Fruit fly (Drosophila melanogaster) whole organism, embryonic: ENCODE results near the gene Rtnl1.

Source experiments
- Atf6 ChIP-seq: fragments of 200-800 bp; sonication (Bioruptor generic); IDR thresholded peaks from 2 replicates; pipeline ENCODE4 v1.3.6; 2022; ENCODE audit warnings: missing biosample characterization, missing genetic modification characterization
- CG10543 ChIP-seq: fragments of 200-800 bp; sonication (Bioruptor generic); optimal IDR thresholded peaks from 3 replicates; lab custom pipeline; 2017; ENCODE audit warnings: missing biosample characterization, mild to moderate bottlenecking, missing genetic modification characterization, moderate library complexity
- CG12391 ChIP-seq: fragments of 200-800 bp; sonication (Bioruptor generic); optimal IDR thresholded peaks from 3 replicates; lab custom pipeline; 2018; ENCODE audit warnings: missing biosample characterization, mild to moderate bottlenecking, missing genetic modification characterization, moderate library complexity
- CG13296 ChIP-seq: fragments of 200-800 bp; sonication (Bioruptor generic); optimal IDR thresholded peaks from 3 replicates; lab custom pipeline; 2018; ENCODE audit warnings: missing biosample characterization, mild to moderate bottlenecking, missing genetic modification characterization
- CG14710 ChIP-seq: fragments of 200-800 bp; sonication (Bioruptor generic); optimal IDR thresholded peaks from 3 replicates; lab custom pipeline; 2019; ENCODE audit warnings: missing biosample characterization, mild to moderate bottlenecking, missing genetic modification characterization, moderate library complexity
- CG18599 ChIP-seq: fragments of 200-800 bp; sonication (Bioruptor generic); optimal IDR thresholded peaks from 3 replicates; lab custom pipeline; 2017; ENCODE audit warnings: missing biosample characterization, missing genetic modification characterization, mild to moderate bottlenecking, moderate library complexity, missing genetic modification reagents
- CG2120 ChIP-seq: fragments of 200-800 bp; sonication (Bioruptor generic); optimal IDR thresholded peaks from 3 replicates; lab custom pipeline; 2016; ENCODE audit warnings: missing biosample characterization, missing genetic modification characterization
- CG2199 ChIP-seq: fragments of 200-800 bp; sonication (Bioruptor generic); IDR thresholded peaks from 3 replicates; pipeline ENCODE4 v1.3.6; 2022; ENCODE audit warnings: missing biosample characterization, missing genetic modification characterization
- CG3065 ChIP-seq: fragments of 200-800 bp; sonication (Bioruptor generic); optimal IDR thresholded peaks from 2 replicates; lab custom pipeline; 2016; ENCODE audit warnings: missing biosample characterization, missing genetic modification characterization
- CG32767 ChIP-seq: fragments of 200-800 bp; sonication (Bioruptor generic); IDR thresholded peaks from 2 replicates; pipeline ENCODE4 v1.3.6; 2022; ENCODE audit warnings: missing biosample characterization, missing genetic modification characterization
- CG3281 ChIP-seq: fragments of 200-800 bp; sonication (Bioruptor generic); optimal IDR thresholded peaks from 3 replicates; lab custom pipeline; 2017; ENCODE audit warnings: missing biosample characterization, mild to moderate bottlenecking, missing genetic modification characterization
- CG4328 ChIP-seq: fragments of 200-800 bp; sonication (Bioruptor generic); optimal IDR thresholded peaks from 3 replicates; lab custom pipeline; 2017; ENCODE audit warnings: missing biosample characterization, missing genetic modification reagents, missing genetic modification characterization
- CG43689 ChIP-seq: fragments of 200-800 bp; sonication (Bioruptor generic); IDR thresholded peaks from 2 replicates; pipeline ENCODE4 v1.3.6; 2022; ENCODE audit warnings: missing biosample characterization, missing genetic modification characterization
- CG5180 ChIP-seq: fragments of 200-800 bp; sonication (Bioruptor generic); optimal IDR thresholded peaks from 3 replicates; lab custom pipeline; 2017; ENCODE audit warnings: missing biosample characterization, missing genetic modification characterization, mild to moderate bottlenecking, moderate library complexity, missing genetic modification reagents
- CG8290 ChIP-seq, 3 experiments: fragments of 200-800 bp; sonication (Bioruptor generic); optimal IDR thresholded peaks; 2 replicates each; lab custom pipeline; 2016 to 2019; ENCODE audit warnings: missing biosample characterization in 3 of 3, missing genetic modification characterization in 3 of 3, mild to moderate bottlenecking in 2 of 3, moderate library complexity in 1 of 3
- CG9437 ChIP-seq: fragments of 200-800 bp; sonication (Bioruptor generic); optimal IDR thresholded peaks from 2 replicates; lab custom pipeline; 2018; ENCODE audit warnings: missing biosample characterization, mild to moderate bottlenecking, missing genetic modification characterization
- CG9817 ChIP-seq: fragments of 200-800 bp; sonication (Bioruptor generic); optimal IDR thresholded peaks from 2 replicates; lab custom pipeline; 2018; ENCODE audit warnings: missing biosample characterization, mild to moderate bottlenecking, missing genetic modification characterization, moderate library complexity
- D19A ChIP-seq: fragments of 200-800 bp; optimal IDR thresholded peaks from 3 replicates; lab custom pipeline; 2019; ENCODE audit warnings: missing biosample characterization, mild to moderate bottlenecking, missing genetic modification characterization, moderate library complexity
- Fer2 ChIP-seq: fragments of 200-800 bp; sonication (Bioruptor generic); optimal IDR thresholded peaks from 2 replicates; lab custom pipeline; 2018; ENCODE audit warnings: missing biosample characterization, mild to moderate bottlenecking, missing genetic modification characterization, moderate library complexity
- HLHmδ ChIP-seq: fragments of 200-800 bp; sonication (Bioruptor generic); optimal IDR thresholded peaks from 2 replicates; lab custom pipeline; 2018; ENCODE audit warnings: missing biosample characterization, mild to moderate bottlenecking, missing genetic modification characterization, moderate library complexity
- Hand ChIP-seq: fragments of 200-800 bp; sonication (Bioruptor generic); optimal IDR thresholded peaks from 2 replicates; lab custom pipeline; 2017; ENCODE audit warnings: mild to moderate bottlenecking, missing biosample characterization, missing genetic modification reagents, missing genetic modification characterization
- Hr51 ChIP-seq, 2 experiments: fragments of 200-800 bp; sonication (Bioruptor generic); optimal IDR thresholded peaks; 2 replicates in 1 of 2; 3 replicates in 1 of 2; lab custom pipeline; 2016 to 2018; ENCODE audit warnings: missing biosample characterization in 2 of 2, missing genetic modification characterization in 2 of 2, mild to moderate bottlenecking in 1 of 2, moderate library complexity in 1 of 2
- Kr ChIP-seq: fragments of 200-800 bp; sonication (Bioruptor generic); optimal IDR thresholded peaks from 2 replicates; lab custom pipeline; 2017; ENCODE audit warnings: missing biosample characterization, mild to moderate bottlenecking, missing genetic modification characterization
- Mad ChIP-seq: fragments of 200-800 bp; sonication (Bioruptor generic); optimal IDR thresholded peaks from 2 replicates; lab custom pipeline; 2016; ENCODE audit warnings: missing biosample characterization, missing genetic modification characterization
- Max ChIP-seq: fragments of 200-800 bp; sonication (Bioruptor generic); optimal IDR thresholded peaks from 2 replicates; lab custom pipeline; 2016; ENCODE audit warnings: missing biosample characterization, mild to moderate bottlenecking, missing genetic modification characterization
- Myb ChIP-seq: fragments of 200-800 bp; sonication (Bioruptor generic); optimal IDR thresholded peaks from 2 replicates; lab custom pipeline; 2016; ENCODE audit warnings: missing biosample characterization, missing genetic modification characterization
- Oaz ChIP-seq: fragments of 200-800 bp; sonication (Bioruptor generic); IDR thresholded peaks from 2 replicates; pipeline ENCODE4 v1.3.6; 2022; ENCODE audit warnings: missing biosample characterization, missing genetic modification characterization
- Oli ChIP-seq: fragments of 200-800 bp; sonication (Bioruptor generic); optimal IDR thresholded peaks from 2 replicates; lab custom pipeline; 2018; ENCODE audit warnings: missing biosample characterization, mild to moderate bottlenecking, missing genetic modification characterization, moderate library complexity
- Poxn ChIP-seq: fragments of 200-800 bp; sonication (Bioruptor generic); IDR thresholded peaks from 2 replicates; pipeline ENCODE4 v1.3.6; 2022; ENCODE audit warnings: missing biosample characterization, missing genetic modification characterization
- Scr ChIP-seq: fragments of 200-800 bp; sonication (Bioruptor generic); IDR thresholded peaks from 2 replicates; pipeline ENCODE4 v1.3.6; 2022; ENCODE audit warnings: missing biosample characterization, missing genetic modification characterization; ENCODE audit not compliant: partially characterized antibody
- Six4 ChIP-seq: fragments of 200-800 bp; sonication (Bioruptor generic); optimal IDR thresholded peaks from 2 replicates; lab custom pipeline; 2016; ENCODE audit warnings: missing biosample characterization, missing genetic modification characterization
- Xrp1 ChIP-seq: fragments of 200-800 bp; sonication (Bioruptor generic); IDR thresholded peaks from 2 replicates; pipeline ENCODE4 v1.3.6; 2022; ENCODE audit warnings: missing biosample characterization, missing genetic modification characterization
- ash1 ChIP-seq: fragments of 200-800 bp; sonication (Bioruptor generic); optimal IDR thresholded peaks from 2 replicates; lab custom pipeline; 2018; ENCODE audit warnings: missing biosample characterization, mild to moderate bottlenecking, missing genetic modification characterization
- corto ChIP-seq: fragments of 200-800 bp; sonication (Bioruptor generic); optimal IDR thresholded peaks from 2 replicates; lab custom pipeline; 2016; ENCODE audit warnings: missing biosample characterization, mild to moderate bottlenecking, missing genetic modification characterization, moderate library complexity
- crol ChIP-seq: fragments of 200-800 bp; sonication (Bioruptor generic); IDR thresholded peaks from 2 replicates; pipeline ENCODE4 v1.3.6; 2022; ENCODE audit warnings: missing biosample characterization, missing genetic modification characterization
- cwo ChIP-seq: fragments of 200-800 bp; sonication (Bioruptor generic); optimal IDR thresholded peaks from 3 replicates; lab custom pipeline; 2017; ENCODE audit warnings: missing biosample characterization, missing genetic modification characterization, mild to moderate bottlenecking, moderate library complexity, missing genetic modification reagents
- dysf ChIP-seq: fragments of 200-800 bp; sonication (Bioruptor generic); IDR thresholded peaks from 3 replicates; pipeline ENCODE4 v1.3.6; 2022; ENCODE audit warnings: missing biosample characterization, missing genetic modification characterization
- gt ChIP-seq: fragments of 200-800 bp; sonication (Bioruptor generic); IDR thresholded peaks from 2 replicates; pipeline ENCODE4 v1.3.6; 2022; ENCODE audit warnings: missing biosample characterization, missing genetic modification characterization
- h ChIP-seq: fragments of >200 bp; optimal IDR thresholded peaks from 2 replicates; lab custom pipeline; 2017
- mirr ChIP-seq: fragments of 200-800 bp; sonication (Bioruptor generic); optimal IDR thresholded peaks from 3 replicates; lab custom pipeline; 2018; ENCODE audit warnings: missing biosample characterization, mild to moderate bottlenecking, missing genetic modification characterization
- psq ChIP-seq: fragments of 200-800 bp; sonication (Bioruptor generic); optimal IDR thresholded peaks from 2 replicates; lab custom pipeline; 2017; ENCODE audit warnings: missing biosample characterization, missing genetic modification characterization
- sima ChIP-seq: fragments of 200-800 bp; sonication (Bioruptor generic); optimal IDR thresholded peaks from 2 replicates; lab custom pipeline; 2016; ENCODE audit warnings: missing biosample characterization, missing genetic modification characterization
- slp2 ChIP-seq: fragments of 200-800 bp; sonication (Bioruptor generic); optimal IDR thresholded peaks from 2 replicates; lab custom pipeline; 2016; ENCODE audit warnings: missing biosample characterization, missing genetic modification characterization
- so ChIP-seq: fragments of 200-800 bp; sonication (Bioruptor generic); IDR thresholded peaks from 3 replicates; pipeline ENCODE4 v1.3.6; 2022; ENCODE audit warnings: missing biosample characterization, missing genetic modification characterization
- sob ChIP-seq: fragments of 200-800 bp; sonication (Bioruptor generic); IDR thresholded peaks from 2 replicates; pipeline ENCODE4 v1.3.6; 2022; ENCODE audit warnings: missing biosample characterization, missing genetic modification characterization
- tio ChIP-seq: fragments of 200-800 bp; sonication (Bioruptor generic); optimal IDR thresholded peaks from 2 replicates; lab custom pipeline; 2017; ENCODE audit warnings: missing biosample characterization, missing genetic modification characterization, inconsistent platforms
- ttk ChIP-seq: fragments of 200-800 bp; sonication (Bioruptor generic); IDR thresholded peaks from 2 replicates; pipeline ENCODE4 v2.1.2; 2022; ENCODE audit warnings: missing biosample characterization, missing genetic modification characterization
- tx ChIP-seq: fragments of 200-800 bp; sonication (Bioruptor generic); optimal IDR thresholded peaks from 2 replicates; lab custom pipeline; 2016; ENCODE audit warnings: missing biosample characterization, missing genetic modification characterization
- zf30C ChIP-seq: fragments of 200-800 bp; sonication (Bioruptor generic); optimal IDR thresholded peaks from 3 replicates; lab custom pipeline; 2018; ENCODE audit warnings: missing biosample characterization, mild to moderate bottlenecking, missing genetic modification characterization

Gene Rtnl1

DNA sequence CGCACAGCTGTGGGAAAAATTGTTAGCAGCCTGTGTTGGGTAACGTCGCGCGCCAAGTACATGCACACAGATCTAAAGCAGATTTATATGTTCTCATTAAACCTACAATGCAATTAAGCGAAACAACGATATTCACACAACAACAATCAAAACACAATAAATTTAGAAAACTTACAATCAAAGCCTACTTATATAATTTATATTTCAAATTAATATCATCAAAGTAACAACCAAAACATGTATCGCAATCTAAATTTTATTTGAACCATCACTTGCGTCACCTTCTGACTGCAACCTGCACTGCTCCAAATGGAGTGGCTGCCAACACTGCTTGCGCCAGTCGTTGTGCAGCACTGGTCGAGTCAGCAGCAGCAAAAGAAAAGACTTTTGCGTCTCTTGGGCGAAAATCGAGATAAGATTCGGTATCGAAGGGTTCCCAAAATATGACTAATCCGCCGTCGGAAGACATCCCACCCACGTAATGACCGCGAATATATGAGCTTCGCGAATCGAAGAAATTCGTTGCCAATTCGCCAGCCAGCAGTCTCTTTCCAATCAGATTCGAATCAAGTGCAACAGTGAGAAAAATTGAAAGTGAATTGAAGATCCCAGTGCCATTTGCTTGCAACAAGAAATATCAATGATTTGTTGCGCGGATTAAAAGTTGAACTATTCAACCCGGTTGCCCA, 28.1 kb downstream of the Rtnl1 start, which contains the start of the genes CG8892 and CG34126 (continued):
- TF ChIP-seq D19A = peak; percentile 87
- TF ChIP-seq CG10543 = peak; percentile 98
- TF ChIP-seq h (lab: Kevin White, UChicago) = no peak
- peak; percentile 95 for TF ChIP-seq corto (GFP tag; lab: Kevin White, UChicago)
- TF ChIP-seq CG8290 (GFP tag; optimal IDR thresholded peaks at IDR 0.05; lab: Kevin White, UChicago) = peak; percentile 98
- TF ChIP-seq CG8290 (tag; optimal IDR thresholded peaks at IDR 0.05; lab: Kevin White, UChicago) = peak; percentile 91 to 94
- TF ChIP-seq ash1 (GFP tag; lab: Kevin White, UChicago) = peak; percentile 86
- peak; percentile 61 for TF ChIP-seq Kr
- peak; percentile 86 for TF ChIP-seq CG5180 (GFP tag; lab: Kevin White, UChicago)
- TF ChIP-seq CG13296 (GFP tag; lab: Kevin White, UChicago) = peak; percentile 96
- peak; percentile 97 for TF ChIP-seq Fer2
- peak; percentile 74 for TF ChIP-seq zf30C (GFP tag; lab: Kevin White, UChicago)
- peak; percentile 89 for TF ChIP-seq CG43689 (GFP tag; lab: Robert Waterston, UW)
- peak; percentile 98 for TF ChIP-seq dysf (GFP tag; lab: Robert Waterston, UW)
- peak; percentile 74; the same call in 1 of the 3 replicates for TF ChIP-seq CG2199 (GFP tag; lab: Robert Waterston, UW)
- TF ChIP-seq Six4 = peak; percentile 97
- peak; percentile 95 to 98 for TF ChIP-seq Hr51 (GFP tag; optimal IDR thresholded peaks at IDR 0.05; lab: Kevin White, UChicago)
- TF ChIP-seq cwo (GFP tag; lab: Kevin White, UChicago) = peak; percentile 94
- TF ChIP-seq so (GFP tag; lab: Robert Waterston, UW) = peak; percentile 95
- TF ChIP-seq Poxn = peak; percentile 86
- peak; percentile 99 for TF ChIP-seq Max
- peak; percentile 93 for TF ChIP-seq ttk (GFP tag; lab: Robert Waterston, UW)
- TF ChIP-seq Oli (tag; lab: Kevin White, UChicago) = peak; percentile 96
- TF ChIP-seq CG9437 = peak; percentile 92
- TF ChIP-seq CG14710 (tag; lab: Kevin White, UChicago) = peak; percentile 98
- TF ChIP-seq psq (GFP tag; lab: Kevin White, UChicago) = peak; percentile 93
- TF ChIP-seq CG2120 (GFP tag; lab: Kevin White, UChicago) = peak; percentile 99
- TF ChIP-seq CG12391 (tag; lab: Kevin White, UChicago) = peak; percentile 98
- peak; percentile 90 for TF ChIP-seq Oaz
- TF ChIP-seq HLHmδ = no peak
- peak; percentile 97 for TF ChIP-seq CG3281 (GFP tag; lab: Kevin White, UChicago)
- TF ChIP-seq crol (GFP tag; lab: Robert Waterston, UW) = no peak
- TF ChIP-seq CG32767 = peak; percentile 93
- TF ChIP-seq CG18599 (GFP tag; lab: Kevin White, UChicago) = peak; percentile 98
- TF ChIP-seq tx (GFP tag; lab: Kevin White, UChicago) = peak; percentile 97
- peak; percentile 82 for TF ChIP-seq Hand (GFP tag; lab: Kevin White, UChicago)
- peak; percentile 24; the same call in 1 of the 2 replicates for TF ChIP-seq Scr (GFP tag; lab: Robert Waterston, UW)
- TF ChIP-seq CG3065 (GFP tag; lab: Kevin White, UChicago) = peak; percentile 96
- peak; percentile 94 for TF ChIP-seq gt
- TF ChIP-seq Xrp1 (GFP tag; lab: Robert Waterston, UW) = peak; percentile 98
- TF ChIP-seq sob (GFP tag; lab: Robert Waterston, UW) = peak; percentile 98
- peak; percentile 97 for TF ChIP-seq Atf6 (GFP tag; lab: Robert Waterston, UW)
- peak; percentile 83 for TF ChIP-seq sima (GFP tag; lab: Kevin White, UChicago)
- peak; percentile 98 for TF ChIP-seq CG9817
- peak; percentile 97 for TF ChIP-seq CG4328 (GFP tag; lab: Kevin White, UChicago)
- peak; percentile 84 for TF ChIP-seq Myb (GFP tag; lab: Kevin White, UChicago)
- peak; percentile 98 for TF ChIP-seq tio (GFP tag; lab: Kevin White, UChicago)
- TF ChIP-seq Mad (GFP tag; lab: Kevin White, UChicago) = peak; percentile 97
- TF ChIP-seq slp2 = peak; percentile 96
- TF ChIP-seq mirr (GFP tag; lab: Kevin White, UChicago) = peak; percentile 95
